Fruit fly (Drosophila melanogaster): ENCODE results near the gene CG9743.

Gene CG9743

dm6 chr3R:30189836-30190235 lies 13.0 kb downstream of the CG9743 start (continued):
- TF ChIP-seq CG42726 (GFP tag; IDR thresholded peaks at IDR 0.05; ENCODE audit: partially characterized antibody), result no peak
- no peak for TF ChIP-seq ftz-f1 (GFP tag; optimal IDR thresholded peaks at IDR 0.05)
- peak; percentile 82 for TF ChIP-seq sisA (GFP tag; IDR thresholded peaks at IDR 0.05)
- peak; percentile 36 for TF ChIP-seq run (tag; optimal IDR thresholded peaks at IDR 0.05)
- no peak for TF ChIP-seq dm (GFP tag; optimal IDR thresholded peaks at IDR 0.05)
- TF ChIP-seq CG34422 (GFP tag; IDR thresholded peaks at IDR 0.05), result peak; percentile 82
- TF ChIP-seq CG9876 (GFP tag; optimal IDR thresholded peaks at IDR 0.05), result no peak
- TF ChIP-seq Hsf (GFP tag; optimal IDR thresholded peaks at IDR 0.05), result peak; percentile 62
- no peak for TF ChIP-seq CG4282 (GFP tag; optimal IDR thresholded peaks at IDR 0.05)
- peak; percentile 85 for TF ChIP-seq lmd (GFP tag; IDR thresholded peaks at IDR 0.05)
- peak; percentile 60 for TF ChIP-seq CG9817 (tag; optimal IDR thresholded peaks at IDR 0.05)
- TF ChIP-seq Fer2 (tag; optimal IDR thresholded peaks at IDR 0.05), result peak; percentile 46
- TF ChIP-seq bcd (GFP tag; optimal IDR thresholded peaks at IDR 0.05), result peak; percentile 72
- TF ChIP-seq CG3847 (GFP tag; IDR thresholded peaks at IDR 0.05), result peak; percentile 52; the same call in 1 of the 2 replicates
- peak; percentile 77 for TF ChIP-seq CG7839 (tag; optimal IDR thresholded peaks at IDR 0.05)
- TF ChIP-seq CG9727 (GFP tag; optimal IDR thresholded peaks at IDR 0.05), result peak; percentile 56
- no peak for TF ChIP-seq CG16813 (GFP tag; IDR thresholded peaks at IDR 0.05; ENCODE audit: partially characterized antibody)
- peak; percentile 86 for TF ChIP-seq ase (GFP tag; IDR thresholded peaks at IDR 0.05)
- TF ChIP-seq Hand (GFP tag; optimal IDR thresholded peaks at IDR 0.05), result no peak
- peak; percentile 42; the same call in 1 of the 2 replicates for TF ChIP-seq gt (GFP tag; IDR thresholded peaks at IDR 0.05)
- TF ChIP-seq D19B (GFP tag; optimal IDR thresholded peaks at IDR 0.05), result peak; percentile 13
- peak; percentile 82 for TF ChIP-seq CG2678 (tag; optimal IDR thresholded peaks at IDR 0.05)
- TF ChIP-seq B-H2 (GFP tag; optimal IDR thresholded peaks at IDR 0.05), result no peak
- TF ChIP-seq CG4328 (GFP tag; optimal IDR thresholded peaks at IDR 0.05), result peak; percentile 62
- peak; percentile 4 for TF ChIP-seq Hmx (GFP tag; optimal IDR thresholded peaks at IDR 0.05)
- peak; percentile 42 for TF ChIP-seq CG15601 (tag; optimal IDR thresholded peaks at IDR 0.05)
- peak; percentile 84 for TF ChIP-seq Rfx (GFP tag; IDR thresholded peaks at IDR 0.05)
- TF ChIP-seq Lim3 (GFP tag; IDR thresholded peaks at IDR 0.05), result no peak
- peak; percentile 77 for TF ChIP-seq az2 (GFP tag; optimal IDR thresholded peaks at IDR 0.05)
- 0 out of 2 replicates have a peak, but pooled peaks have one; percentile 49 for TF ChIP-seq CG16779 (GFP tag; IDR thresholded peaks at IDR 0.05)
- peak; percentile 15 for TF ChIP-seq CrebB (tag; optimal IDR thresholded peaks at IDR 0.05)
- TF ChIP-seq gcm (GFP tag; optimal IDR thresholded peaks at IDR 0.05), result peak; percentile 28
- TF ChIP-seq peb (GFP tag; IDR thresholded peaks at IDR 0.05), result peak; percentile 59; the same call in 1 of the 2 replicates
- peak; percentile 48; the same call in 1 of the 3 replicates for TF ChIP-seq CG11093 (GFP tag; IDR thresholded peaks at IDR 0.05)
- peak; percentile 66; the same call in 1 of the 2 replicates for TF ChIP-seq aop (GFP tag; IDR thresholded peaks at IDR 0.05)
- peak; percentile 77; the same call in 2 of the 3 replicates for TF ChIP-seq otp (GFP tag; IDR thresholded peaks at IDR 0.05)
- peak; percentile 40 for TF ChIP-seq CG12299 (tag; optimal IDR thresholded peaks at IDR 0.05)
- no peak for TF ChIP-seq hbn (GFP tag; IDR thresholded peaks at IDR 0.05; ENCODE audit: partially characterized antibody)
- peak; percentile 70 for TF ChIP-seq HHEX (GFP tag; optimal IDR thresholded peaks at IDR 0.05)
- TF ChIP-seq mam (GFP tag; optimal IDR thresholded peaks at IDR 0.05), result peak; percentile 20
- peak; percentile 79 for TF ChIP-seq CG17328 (GFP tag; IDR thresholded peaks at IDR 0.05)
- TF ChIP-seq fd64A (GFP tag; optimal IDR thresholded peaks at IDR 0.05), result peak; percentile 68
- no peak for TF ChIP-seq CG11398 (GFP tag; optimal IDR thresholded peaks at IDR 0.05)
- TF ChIP-seq Hmr (GFP tag; optimal IDR thresholded peaks at IDR 0.05), result peak; percentile 52
- no peak for TF ChIP-seq h (optimal IDR thresholded peaks at IDR 0.05)
- TF ChIP-seq PHDP (tag; optimal IDR thresholded peaks at IDR 0.05), result peak; percentile 68
- TF ChIP-seq CG12219 (GFP tag; optimal IDR thresholded peaks at IDR 0.05), result peak; percentile 72
- TF ChIP-seq CG14860 (GFP tag; IDR thresholded peaks at IDR 0.05; ENCODE audit: partially characterized antibody), result no peak
- no peak for TF ChIP-seq bigmax (GFP tag; optimal IDR thresholded peaks at IDR 0.05)
- peak; percentile 25 for TF ChIP-seq nom (GFP tag; optimal IDR thresholded peaks at IDR 0.05)
- TF ChIP-seq jing (GFP tag; optimal IDR thresholded peaks at IDR 0.05), result peak; percentile 53

All from whole organism, embryonic.